Fruit fly (Drosophila melanogaster) Kc167 (cell line): Measurements from ENCODE around the gene tho2.

Source experiments
- h ChIP-seq: fragments of >200 bp; optimal IDR thresholded peaks from 3 replicates; lab custom pipeline; 2018; ENCODE audit warnings: missing external identifiers
- psq ChIP-seq: fragments of >200 bp; optimal IDR thresholded peaks from 2 replicates; lab custom pipeline; 2017; ENCODE audit warnings: missing external identifiers
- ttk ChIP-seq: sonication (Bioruptor generic); optimal IDR thresholded peaks from 2 replicates; lab custom pipeline; 2017; ENCODE audit warnings: missing external identifiers

DNA sequence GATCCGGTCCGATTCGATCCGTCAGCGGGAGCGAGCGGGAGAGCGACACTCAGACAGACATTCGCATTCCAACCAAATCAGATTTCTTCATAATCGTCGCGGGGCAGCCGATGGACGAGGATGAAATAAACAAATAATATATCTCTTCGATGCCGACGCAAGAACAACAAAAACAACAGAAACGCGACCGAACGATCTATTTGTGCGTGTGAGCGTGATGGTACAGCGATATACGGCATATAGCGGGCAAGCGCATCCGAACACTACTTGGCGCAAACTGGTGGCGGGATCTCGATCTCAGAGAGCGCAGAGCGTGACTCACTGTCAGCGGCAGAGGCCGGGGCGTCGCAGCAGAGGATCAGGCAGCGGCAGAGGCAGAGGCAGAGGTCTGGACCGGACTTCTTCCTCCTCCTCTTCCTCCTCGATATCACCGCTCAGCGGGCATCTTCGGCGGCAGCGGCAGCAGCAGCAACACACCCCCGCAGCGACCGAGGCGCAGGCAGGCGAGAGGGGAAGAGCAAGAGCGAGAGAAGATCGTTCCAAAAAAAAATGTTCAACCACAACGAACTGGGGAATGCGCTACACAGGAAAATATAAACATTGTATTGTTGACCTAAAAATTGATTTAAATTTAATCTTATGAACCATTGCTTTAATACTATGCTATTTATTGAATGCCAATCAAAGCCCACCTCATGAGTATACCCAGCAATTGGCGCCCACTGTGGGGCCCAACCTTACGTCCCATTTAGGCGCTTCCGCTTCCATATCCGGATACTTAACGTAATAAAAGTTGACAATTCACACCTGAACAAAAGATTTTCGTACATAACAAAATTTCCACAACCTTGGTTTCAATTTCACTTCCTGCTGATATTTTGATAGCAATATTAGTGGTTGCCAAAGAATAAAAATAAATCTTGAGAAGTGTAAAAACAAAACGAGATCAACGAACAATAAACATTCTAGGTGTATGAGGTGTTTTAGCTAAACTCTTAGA is 16.6 kb upstream of the tho2 start:
- TF ChIP-seq psq (lab: Kevin White, UChicago), result no peak
- TF ChIP-seq h (lab: Kevin White, UChicago), result no peak
- no peak for TF ChIP-seq ttk (lab: Kevin White, UChicago)
